Fruit fly (Drosophila melanogaster) whole organism, embryonic: ENCODE measurements around the gene Ac76E.

Experiments used
- Ada2b ChIP-seq: fragments of 200-800 bp; sonication (Bioruptor generic); IDR thresholded peaks from 2 replicates; pipeline ENCODE4 v1.3.6; 2022; ENCODE audit warnings: missing biosample characterization, missing genetic modification characterization
- Atf6 ChIP-seq: fragments of 200-800 bp; sonication (Bioruptor generic); IDR thresholded peaks from 2 replicates; pipeline ENCODE4 v1.3.6; 2022; ENCODE audit warnings: missing biosample characterization, missing genetic modification characterization
- Awh ChIP-seq: fragments of 200-800 bp; sonication (Bioruptor generic); IDR thresholded peaks from 2 replicates; pipeline ENCODE4, ENCODE4 v1.3.6; 2022; ENCODE audit warnings: missing biosample characterization, missing genetic modification characterization
- Bdp1 ChIP-seq: fragments of 200-800 bp; sonication (Bioruptor generic); optimal IDR thresholded peaks from 3 replicates; lab custom pipeline; 2016; ENCODE audit warnings: missing biosample characterization, missing genetic modification characterization
- CG11093 ChIP-seq: fragments of 200-800 bp; sonication (Bioruptor generic); IDR thresholded peaks from 3 replicates; pipeline ENCODE4 v1.3.6; 2022; ENCODE audit warnings: missing biosample characterization, missing genetic modification characterization
- CG11398 ChIP-seq: fragments of 200-800 bp; sonication (Bioruptor generic); optimal IDR thresholded peaks from 2 replicates; lab custom pipeline; 2016; ENCODE audit warnings: missing biosample characterization, missing genetic modification characterization
- CG12219 ChIP-seq: fragments of 200-800 bp; sonication (Bioruptor generic); optimal IDR thresholded peaks from 3 replicates; lab custom pipeline; 2018; ENCODE audit warnings: missing biosample characterization, mild to moderate bottlenecking, missing genetic modification characterization
- CG17359 ChIP-seq: fragments of 200-800 bp; sonication (Bioruptor generic); optimal IDR thresholded peaks from 3 replicates; lab custom pipeline; 2018; ENCODE audit warnings: missing biosample characterization, mild to moderate bottlenecking, missing genetic modification characterization, moderate library complexity
- CG17802 ChIP-seq: fragments of 200-800 bp; sonication (Bioruptor generic); optimal IDR thresholded peaks from 2 replicates; lab custom pipeline; 2018; ENCODE audit warnings: missing biosample characterization, mild to moderate bottlenecking, missing genetic modification characterization, moderate library complexity
- CG17829 ChIP-seq: fragments of 200-800 bp; optimal IDR thresholded peaks from 2 replicates; lab custom pipeline; 2019; ENCODE audit warnings: missing biosample characterization, mild to moderate bottlenecking, missing genetic modification characterization, moderate library complexity
- CG1792 ChIP-seq: fragments of 200-800 bp; sonication (Bioruptor generic); optimal IDR thresholded peaks from 2 replicates; lab custom pipeline; 2016; ENCODE audit warnings: missing biosample characterization, missing genetic modification characterization
- CG2678 ChIP-seq: fragments of 200-800 bp; sonication (Bioruptor generic); optimal IDR thresholded peaks from 3 replicates; lab custom pipeline; 2019; ENCODE audit warnings: missing biosample characterization, mild to moderate bottlenecking, missing genetic modification characterization, moderate library complexity
- CG3995 ChIP-seq: fragments of 200-800 bp; sonication (Bioruptor generic); optimal IDR thresholded peaks from 3 replicates; lab custom pipeline; 2016; ENCODE audit warnings: missing biosample characterization, missing genetic modification characterization
- CG4328 ChIP-seq: fragments of 200-800 bp; sonication (Bioruptor generic); optimal IDR thresholded peaks from 3 replicates; lab custom pipeline; 2017; ENCODE audit warnings: missing biosample characterization, missing genetic modification reagents, missing genetic modification characterization
- CG4404 ChIP-seq: fragments of 200-800 bp; sonication (Bioruptor generic); IDR thresholded peaks from 2 replicates; pipeline ENCODE4 v1.3.6; 2022; ENCODE audit warnings: missing biosample characterization, missing genetic modification characterization
- CG4820 ChIP-seq: fragments of 200-800 bp; sonication (Bioruptor generic); optimal IDR thresholded peaks from 3 replicates; lab custom pipeline; 2016; ENCODE audit warnings: missing biosample characterization, missing genetic modification characterization
- CG7786 ChIP-seq: fragments of 200-800 bp; sonication (Bioruptor generic); optimal IDR thresholded peaks from 2 replicates; lab custom pipeline; 2016; ENCODE audit warnings: missing biosample characterization, missing genetic modification characterization
- CG7839 ChIP-seq: fragments of 200-800 bp; sonication (Bioruptor generic); optimal IDR thresholded peaks from 3 replicates; lab custom pipeline; 2018; ENCODE audit warnings: missing biosample characterization, mild to moderate bottlenecking, missing genetic modification characterization, moderate library complexity
- CG8478 ChIP-seq: fragments of >200 bp; optimal IDR thresholded peaks from 2 replicates; lab custom pipeline; 2018
- Camta ChIP-seq: fragments of 200-800 bp; sonication (Bioruptor generic); optimal IDR thresholded peaks from 2 replicates; lab custom pipeline; 2016; ENCODE audit warnings: missing biosample characterization, missing genetic modification characterization
- D ChIP-seq, 2 experiments: fragments of 200-800 bp in 1 of 2; fragments of >200 bp in 1 of 2; sonication (Bioruptor generic) in 1 of 2; optimal IDR thresholded peaks; 2 replicates in 1 of 2; 3 replicates in 1 of 2; lab custom pipeline; 2017; ENCODE audit warnings: mild to moderate bottlenecking in 1 of 2, missing biosample characterization in 1 of 2, missing genetic modification characterization in 1 of 2, missing genetic modification reagents in 1 of 2
- Dll ChIP-seq: fragments of 200-800 bp; sonication (Bioruptor generic); IDR thresholded peaks from 4 replicates; pipeline ENCODE4 v1.3.6; 2022; ENCODE audit warnings: missing biosample characterization, missing genetic modification characterization; ENCODE audit not compliant: partially characterized antibody
- Fer2 ChIP-seq: fragments of 200-800 bp; sonication (Bioruptor generic); optimal IDR thresholded peaks from 2 replicates; lab custom pipeline; 2018; ENCODE audit warnings: missing biosample characterization, mild to moderate bottlenecking, missing genetic modification characterization, moderate library complexity
- HHEX ChIP-seq: fragments of 200-800 bp; sonication (Bioruptor generic); optimal IDR thresholded peaks from 3 replicates; lab custom pipeline; 2017; ENCODE audit warnings: missing biosample characterization, mild to moderate bottlenecking, missing genetic modification characterization, missing genetic modification reagents
- Hand ChIP-seq: fragments of 200-800 bp; sonication (Bioruptor generic); optimal IDR thresholded peaks from 2 replicates; lab custom pipeline; 2017; ENCODE audit warnings: mild to moderate bottlenecking, missing biosample characterization, missing genetic modification reagents, missing genetic modification characterization
- Jarid2 ChIP-seq: fragments of 200-800 bp; sonication (Bioruptor generic); optimal IDR thresholded peaks from 3 replicates; lab custom pipeline; 2017; ENCODE audit warnings: mild to moderate bottlenecking, missing biosample characterization, missing genetic modification reagents, missing genetic modification characterization
- Meics ChIP-seq: fragments of 200-800 bp; sonication (Bioruptor generic); optimal IDR thresholded peaks from 2 replicates; lab custom pipeline; 2017; ENCODE audit warnings: missing biosample characterization, mild to moderate bottlenecking, missing genetic modification characterization
- NC2α ChIP-seq: fragments of 200-800 bp; sonication (Bioruptor generic); optimal IDR thresholded peaks from 2 replicates; lab custom pipeline; 2016; ENCODE audit warnings: missing biosample characterization, missing genetic modification characterization
- NC2β ChIP-seq: fragments of 200-800 bp; sonication (Bioruptor generic); optimal IDR thresholded peaks from 2 replicates; lab custom pipeline; 2016; ENCODE audit warnings: missing biosample characterization, missing genetic modification characterization
- Neu2 ChIP-seq: fragments of 200-800 bp; sonication (Bioruptor generic); optimal IDR thresholded peaks from 3 replicates; lab custom pipeline; 2016; ENCODE audit warnings: missing biosample characterization, missing genetic modification characterization, borderline replicate concordance
- Oaz ChIP-seq: fragments of 200-800 bp; sonication (Bioruptor generic); IDR thresholded peaks from 2 replicates; pipeline ENCODE4 v1.3.6; 2022; ENCODE audit warnings: missing biosample characterization, missing genetic modification characterization
- aop ChIP-seq: fragments of 200-800 bp; sonication (Bioruptor generic); IDR thresholded peaks from 2 replicates; pipeline ENCODE4 v1.3.6; 2022; ENCODE audit warnings: missing biosample characterization, missing genetic modification characterization
- bbx ChIP-seq: fragments of 200-800 bp; sonication (Bioruptor generic); IDR thresholded peaks from 2 replicates; pipeline ENCODE4 v1.3.6; 2022; ENCODE audit warnings: missing biosample characterization, missing genetic modification characterization; ENCODE audit not compliant: partially characterized antibody
- bsh ChIP-seq, 2 experiments: fragments of 200-800 bp; sonication (Bioruptor generic); optimal IDR thresholded peaks; 2 replicates each; lab custom pipeline; 2017 to 2018; ENCODE audit warnings: mild to moderate bottlenecking in 2 of 2, missing biosample characterization in 2 of 2, missing genetic modification characterization in 2 of 2, moderate library complexity in 1 of 2
- dati ChIP-seq: fragments of 200-800 bp; sonication (Bioruptor generic); IDR thresholded peaks from 2 replicates; pipeline ENCODE4 v1.3.6; 2022; ENCODE audit warnings: missing biosample characterization, missing genetic modification characterization
- disco-r ChIP-seq: fragments of 200-800 bp; sonication (Bioruptor generic); optimal IDR thresholded peaks from 2 replicates; lab custom pipeline; 2016; ENCODE audit warnings: missing biosample characterization, missing genetic modification characterization
- eve ChIP-seq, 2 experiments: fragments of >200 bp; optimal IDR thresholded peaks; 2 replicates each; lab custom pipeline; 2017; ENCODE audit warnings: missing biosample characterization in 2 of 2, missing genetic modification characterization in 2 of 2
- gcm ChIP-seq: fragments of 200-800 bp; sonication (Bioruptor generic); optimal IDR thresholded peaks from 2 replicates; lab custom pipeline; 2019; ENCODE audit warnings: missing biosample characterization, mild to moderate bottlenecking, missing genetic modification characterization, moderate library complexity
- ham ChIP-seq: fragments of 200-800 bp; sonication (Bioruptor generic); IDR thresholded peaks from 2 replicates; pipeline ENCODE4 v1.3.6; 2022; ENCODE audit warnings: missing biosample characterization, missing genetic modification characterization
- pb ChIP-seq: fragments of 200-800 bp; sonication (Bioruptor generic); optimal IDR thresholded peaks from 3 replicates; lab custom pipeline; 2016; ENCODE audit warnings: missing biosample characterization, missing genetic modification characterization
- pnt ChIP-seq: fragments of 200-800 bp; sonication (Bioruptor generic); optimal IDR thresholded peaks from 3 replicates; lab custom pipeline; 2016; ENCODE audit warnings: missing biosample characterization, missing genetic modification characterization
- pum ChIP-seq: fragments of 200-800 bp; sonication (Bioruptor generic); optimal IDR thresholded peaks from 2 replicates; lab custom pipeline; 2016; ENCODE audit warnings: missing biosample characterization, missing genetic modification characterization
- row ChIP-seq: fragments of 200-800 bp; sonication (Bioruptor generic); IDR thresholded peaks from 3 replicates; pipeline ENCODE4 v1.3.6; 2022; ENCODE audit warnings: missing biosample characterization, missing genetic modification characterization
- scrt ChIP-seq: fragments of 200-800 bp; sonication (Bioruptor generic); optimal IDR thresholded peaks from 2 replicates; lab custom pipeline; 2018; ENCODE audit warnings: missing biosample characterization, mild to moderate bottlenecking, missing genetic modification characterization, moderate library complexity
- sima ChIP-seq: fragments of 200-800 bp; sonication (Bioruptor generic); optimal IDR thresholded peaks from 2 replicates; lab custom pipeline; 2016; ENCODE audit warnings: missing biosample characterization, missing genetic modification characterization
- so ChIP-seq: fragments of 200-800 bp; sonication (Bioruptor generic); IDR thresholded peaks from 3 replicates; pipeline ENCODE4 v1.3.6; 2022; ENCODE audit warnings: missing biosample characterization, missing genetic modification characterization
- tio ChIP-seq: fragments of 200-800 bp; sonication (Bioruptor generic); optimal IDR thresholded peaks from 2 replicates; lab custom pipeline; 2017; ENCODE audit warnings: missing biosample characterization, missing genetic modification characterization, inconsistent platforms
- tup ChIP-seq: fragments of 200-800 bp; sonication (Bioruptor generic); optimal IDR thresholded peaks from 2 replicates; lab custom pipeline; 2016; ENCODE audit warnings: missing biosample characterization, mild to moderate bottlenecking, missing genetic modification characterization, moderate library complexity
- tx ChIP-seq: fragments of 200-800 bp; sonication (Bioruptor generic); optimal IDR thresholded peaks from 2 replicates; lab custom pipeline; 2016; ENCODE audit warnings: missing biosample characterization, missing genetic modification characterization
- wek ChIP-seq: fragments of 200-800 bp; sonication (Bioruptor generic); optimal IDR thresholded peaks from 3 replicates; lab custom pipeline; 2018; ENCODE audit warnings: missing biosample characterization, mild to moderate bottlenecking, missing genetic modification characterization, moderate library complexity
- yki ChIP-seq: fragments of >200 bp; optimal IDR thresholded peaks from 3 replicates; lab custom pipeline; 2018
- zen2 ChIP-seq: fragments of 200-800 bp; sonication (Bioruptor generic); IDR thresholded peaks from 3 replicates; pipeline ENCODE4 v1.3.6; 2022; ENCODE audit warnings: missing biosample characterization, missing genetic modification characterization; ENCODE audit not compliant: partially characterized antibody

Gene Ac76E

dm6 chr3L:19961805-19962204 is 22.7 kb downstream of the Ac76E start (continued):
- TF ChIP-seq CG1792 (no peak), CG3995 (GFP tag; lab: Kevin White, UChicago) (no peak), Meics (GFP tag; lab: Kevin White, UChicago) (peak; percentile 36), Oaz (GFP tag; lab: Robert Waterston, UW) (peak; percentile 16; the same call in 1 of the 2 replicates), sima (GFP tag; lab: Kevin White, UChicago) (no peak), CG17802 (no peak), bsh (GFP tag; optimal IDR thresholded peaks at IDR 0.05; lab: Kevin White, UChicago) (no peak), CG11398 (GFP tag; lab: Kevin White, UChicago) (no peak), scrt (GFP tag; lab: Kevin White, UChicago) (no peak), wek (GFP tag; lab: Kevin White, UChicago) (no peak), tio (GFP tag; lab: Kevin White, UChicago) (no peak), Jarid2 (GFP tag; lab: Kevin White, UChicago) (no peak), CG2678 (tag; lab: Kevin White, UChicago) (peak; percentile 57), CG17359 (tag; lab: Kevin White, UChicago) (peak; percentile 33), pnt (GFP tag; lab: Kevin White, UChicago) (no peak), D (optimal IDR thresholded peaks at IDR 0.05; lab: Kevin White, UChicago) (no peak), D (GFP tag; optimal IDR thresholded peaks at IDR 0.05; lab: Kevin White, UChicago) (no peak), disco-r (no peak), Bdp1 (GFP tag; lab: Kevin White, UChicago) (no peak), Neu2 (no peak), zen2 (no peak), CG4328 (GFP tag; lab: Kevin White, UChicago) (no peak), Atf6 (GFP tag; lab: Robert Waterston, UW) (no peak), yki (no peak), Ada2b (no peak), gcm (GFP tag; lab: Kevin White, UChicago) (no peak), tx (GFP tag; lab: Kevin White, UChicago) (no peak), NC2α (GFP tag; lab: Kevin White, UChicago) (no peak), so (GFP tag; lab: Robert Waterston, UW) (0 out of 3 replicates have a peak, but pooled peaks have one; percentile 9), HHEX (GFP tag; lab: Kevin White, UChicago) (no peak), row (GFP tag; lab: Robert Waterston, UW) (peak; percentile 50), CG17829 (tag; lab: Kevin White, UChicago) (no peak), CG4820 (GFP tag; lab: Kevin White, UChicago) (no peak), bbx (GFP tag; lab: Robert Waterston, UW) (no peak), Fer2 (tag; lab: Kevin White, UChicago) (no peak), pum (GFP tag; lab: Kevin White, UChicago) (no peak), NC2β (GFP tag; lab: Kevin White, UChicago) (no peak), dati (no peak), ham (GFP tag; lab: Robert Waterston, UW) (no peak), CG11093 (GFP tag; lab: Robert Waterston, UW) (no peak), tup (GFP tag; lab: Kevin White, UChicago) (no peak), aop (GFP tag; lab: Robert Waterston, UW) (no peak), CG12219 (GFP tag; lab: Kevin White, UChicago) (peak; percentile 13), CG8478 (no peak), Hand (GFP tag; lab: Kevin White, UChicago) (peak; percentile 75), pb (GFP tag; lab: Kevin White, UChicago) (no peak), CG7839 (tag; lab: Kevin White, UChicago) (peak; percentile 16), eve (GFP tag; optimal IDR thresholded peaks at IDR 0.05; lab: Kevin White, UChicago) (no peak), Awh (no peak), CG4404 (GFP tag; lab: Robert Waterston, UW) (no peak), Camta (GFP tag; lab: Kevin White, UChicago) (no peak), CG7786 (GFP tag; lab: Kevin White, UChicago) (peak; percentile 12), Dll (no peak)
